Fruit fly (Drosophila melanogaster) whole organism, embryonic: ENCODE results near the gene CG7565.
A peak's percentile ranks its signal among the peaks of the same experiment; 100 is the strongest.

ENCODE experiments used
- Aef1 ChIP-seq: fragments of 200-800 bp; sonication (Bioruptor generic); IDR thresholded peaks from 3 replicates; pipeline ENCODE4 v1.3.6; 2022; ENCODE audit warnings: missing biosample characterization, missing genetic modification characterization
- C15 ChIP-seq: fragments of 200-800 bp; sonication (Bioruptor generic); IDR thresholded peaks from 3 replicates; pipeline ENCODE4 v1.3.6; 2022; ENCODE audit warnings: missing biosample characterization, missing genetic modification characterization
- CG10209 ChIP-seq: fragments of 200-800 bp; sonication (Bioruptor generic); optimal IDR thresholded peaks from 3 replicates; lab custom pipeline; 2017; ENCODE audit warnings: missing biosample characterization, mild to moderate bottlenecking, missing genetic modification characterization, missing genetic modification reagents
- CG10267 ChIP-seq: fragments of 200-800 bp; sonication (Bioruptor generic); optimal IDR thresholded peaks from 2 replicates; lab custom pipeline; 2018; ENCODE audit warnings: missing biosample characterization, mild to moderate bottlenecking, missing genetic modification characterization, moderate library complexity
- CG10543 ChIP-seq: fragments of 200-800 bp; sonication (Bioruptor generic); optimal IDR thresholded peaks from 3 replicates; lab custom pipeline; 2017; ENCODE audit warnings: missing biosample characterization, mild to moderate bottlenecking, missing genetic modification characterization, moderate library complexity
- CG11247 ChIP-seq: fragments of 200-800 bp; sonication (Bioruptor generic); IDR thresholded peaks from 2 replicates; pipeline ENCODE4 v1.3.6; 2022; ENCODE audit warnings: missing biosample characterization, missing genetic modification characterization
- CG12104 ChIP-seq: fragments of 200-800 bp; sonication (Bioruptor generic); optimal IDR thresholded peaks from 3 replicates; lab custom pipeline; 2016; ENCODE audit warnings: missing biosample characterization, missing genetic modification characterization
- CG12391 ChIP-seq: fragments of 200-800 bp; sonication (Bioruptor generic); optimal IDR thresholded peaks from 3 replicates; lab custom pipeline; 2018; ENCODE audit warnings: missing biosample characterization, mild to moderate bottlenecking, missing genetic modification characterization, moderate library complexity
- CG2129 ChIP-seq: fragments of 200-800 bp; sonication (Bioruptor generic); IDR thresholded peaks from 2 replicates; pipeline ENCODE4 v1.3.6; 2022; ENCODE audit warnings: missing biosample characterization, missing genetic modification characterization; ENCODE audit not compliant: partially characterized antibody
- CG31224 ChIP-seq: fragments of 200-800 bp; sonication (Bioruptor generic); IDR thresholded peaks from 2 replicates; pipeline ENCODE4 v1.3.6; 2022; ENCODE audit warnings: missing biosample characterization, missing genetic modification characterization
- CG3163 ChIP-seq: fragments of 200-800 bp; sonication (Bioruptor generic); optimal IDR thresholded peaks from 3 replicates; lab custom pipeline; 2016; ENCODE audit warnings: missing biosample characterization, missing genetic modification characterization
- CG3407 ChIP-seq: fragments of 200-800 bp; sonication (Bioruptor generic); optimal IDR thresholded peaks from 2 replicates; lab custom pipeline; 2018; ENCODE audit warnings: missing biosample characterization, mild to moderate bottlenecking, missing genetic modification characterization
- CG34224 ChIP-seq: fragments of 200-800 bp; sonication (Bioruptor generic); IDR thresholded peaks from 3 replicates; pipeline ENCODE4 v1.3.6; 2022; ENCODE audit warnings: missing biosample characterization, missing genetic modification characterization; ENCODE audit not compliant: partially characterized antibody
- CG34376 ChIP-seq: fragments of 200-800 bp; sonication (Bioruptor generic); optimal IDR thresholded peaks from 2 replicates; lab custom pipeline; 2018; ENCODE audit warnings: missing biosample characterization, mild to moderate bottlenecking, missing genetic modification characterization
- CG6272 ChIP-seq: fragments of 200-800 bp; sonication (Bioruptor generic); IDR thresholded peaks from 2 replicates; pipeline ENCODE4 v1.3.6; 2022; ENCODE audit warnings: missing biosample characterization, missing genetic modification characterization
- CG7928 ChIP-seq: fragments of 200-800 bp; sonication (Bioruptor generic); optimal IDR thresholded peaks from 2 replicates; lab custom pipeline; 2017; ENCODE audit warnings: missing biosample characterization, mild to moderate bottlenecking, missing genetic modification characterization
- CG8281 ChIP-seq: fragments of 200-800 bp; sonication (Bioruptor generic); optimal IDR thresholded peaks from 2 replicates; lab custom pipeline; 2018; ENCODE audit warnings: missing biosample characterization, mild to moderate bottlenecking, missing genetic modification characterization, moderate library complexity
- CG8765 ChIP-seq: fragments of 200-800 bp; sonication (Bioruptor generic); IDR thresholded peaks from 2 replicates; pipeline ENCODE4 v1.3.6; 2022; ENCODE audit warnings: missing biosample characterization, missing genetic modification characterization
- CG9437 ChIP-seq: fragments of 200-800 bp; sonication (Bioruptor generic); optimal IDR thresholded peaks from 2 replicates; lab custom pipeline; 2018; ENCODE audit warnings: missing biosample characterization, mild to moderate bottlenecking, missing genetic modification characterization
- CTCF ChIP-seq: fragments of 200-800 bp; sonication (Bioruptor generic); optimal IDR thresholded peaks from 2 replicates; lab custom pipeline; 2017; ENCODE audit warnings: missing biosample characterization, mild to moderate bottlenecking, missing genetic modification characterization, moderate library complexity
- CoRest ChIP-seq: fragments of 200-800 bp; sonication (Bioruptor generic); optimal IDR thresholded peaks from 3 replicates; lab custom pipeline; 2018; ENCODE audit warnings: missing biosample characterization, mild to moderate bottlenecking, missing genetic modification characterization, moderate library complexity
- Deaf1 ChIP-seq: fragments of 200-800 bp; optimal IDR thresholded peaks from 3 replicates; lab custom pipeline; 2019; ENCODE audit warnings: missing biosample characterization, mild to moderate bottlenecking, missing genetic modification characterization, moderate library complexity
- E2f2 ChIP-seq: fragments of 200-800 bp; sonication (Bioruptor generic); IDR thresholded peaks from 2 replicates; pipeline ENCODE4 v1.3.6; 2022; ENCODE audit warnings: missing biosample characterization, missing genetic modification characterization
- HLH54F ChIP-seq: fragments of 200-800 bp; sonication (Bioruptor generic); optimal IDR thresholded peaks from 3 replicates; lab custom pipeline; 2016; ENCODE audit warnings: missing biosample characterization, missing genetic modification characterization
- Hr51 ChIP-seq, 2 experiments: fragments of 200-800 bp; sonication (Bioruptor generic); optimal IDR thresholded peaks; 2 replicates in 1 of 2; 3 replicates in 1 of 2; lab custom pipeline; 2016 to 2018; ENCODE audit warnings: missing biosample characterization in 2 of 2, missing genetic modification characterization in 2 of 2, mild to moderate bottlenecking in 1 of 2, moderate library complexity in 1 of 2
- Jarid2 ChIP-seq: fragments of 200-800 bp; sonication (Bioruptor generic); optimal IDR thresholded peaks from 3 replicates; lab custom pipeline; 2017; ENCODE audit warnings: mild to moderate bottlenecking, missing biosample characterization, missing genetic modification reagents, missing genetic modification characterization
- MESR4 ChIP-seq: fragments of 200-800 bp; sonication (Bioruptor generic); optimal IDR thresholded peaks from 2 replicates; lab custom pipeline; 2018; ENCODE audit warnings: missing biosample characterization, mild to moderate bottlenecking, missing genetic modification characterization, moderate library complexity
- Oli ChIP-seq: fragments of 200-800 bp; sonication (Bioruptor generic); optimal IDR thresholded peaks from 2 replicates; lab custom pipeline; 2018; ENCODE audit warnings: missing biosample characterization, mild to moderate bottlenecking, missing genetic modification characterization, moderate library complexity
- Rfx ChIP-seq: fragments of 200-800 bp; sonication (Bioruptor generic); IDR thresholded peaks from 2 replicates; pipeline ENCODE4 v1.3.6; 2022; ENCODE audit warnings: missing biosample characterization, missing genetic modification characterization
- Rx ChIP-seq: fragments of 200-800 bp; sonication (Bioruptor generic); IDR thresholded peaks from 2 replicates; pipeline ENCODE4 v1.3.6; 2022; ENCODE audit warnings: missing biosample characterization, missing genetic modification characterization
- ara ChIP-seq: fragments of 200-800 bp; sonication (Bioruptor generic); IDR thresholded peaks from 2 replicates; pipeline ENCODE4 v1.3.6; 2022; ENCODE audit warnings: missing biosample characterization, missing genetic modification characterization
- bcd ChIP-seq: fragments of 200-800 bp; sonication (Bioruptor generic); optimal IDR thresholded peaks from 2 replicates; lab custom pipeline; 2017; ENCODE audit warnings: missing biosample characterization, mild to moderate bottlenecking, missing genetic modification characterization
- bigmax ChIP-seq: fragments of 200-800 bp; sonication (Bioruptor generic); optimal IDR thresholded peaks from 2 replicates; lab custom pipeline; 2018; ENCODE audit warnings: missing biosample characterization, mild to moderate bottlenecking, missing genetic modification characterization
- bowl ChIP-seq: fragments of 200-800 bp; sonication (Bioruptor generic); IDR thresholded peaks from 2 replicates; pipeline ENCODE4 v1.3.6; 2022; ENCODE audit warnings: missing biosample characterization, missing genetic modification characterization
- cg ChIP-seq: fragments of 200-800 bp; sonication (Bioruptor generic); optimal IDR thresholded peaks from 3 replicates; lab custom pipeline; 2019; ENCODE audit warnings: missing biosample characterization, mild to moderate bottlenecking, missing genetic modification characterization, moderate library complexity
- crp ChIP-seq, 2 experiments: fragments of 200-800 bp; sonication (Bioruptor generic); optimal IDR thresholded peaks; 2 replicates in 1 of 2; 3 replicates in 1 of 2; lab custom pipeline; 2017; ENCODE audit warnings: missing biosample characterization in 2 of 2, missing genetic modification characterization in 2 of 2, mild to moderate bottlenecking in 1 of 2, moderate library complexity in 1 of 2
- cwo ChIP-seq: fragments of 200-800 bp; sonication (Bioruptor generic); optimal IDR thresholded peaks from 3 replicates; lab custom pipeline; 2017; ENCODE audit warnings: missing biosample characterization, missing genetic modification characterization, mild to moderate bottlenecking, moderate library complexity, missing genetic modification reagents
- danr ChIP-seq: fragments of 200-800 bp; sonication (Bioruptor generic); IDR thresholded peaks from 2 replicates; pipeline ENCODE4 v1.3.6; 2022; ENCODE audit warnings: missing biosample characterization, missing genetic modification characterization
- exex ChIP-seq: fragments of 200-800 bp; sonication (Bioruptor generic); optimal IDR thresholded peaks from 4 replicates; lab custom pipeline; 2018; ENCODE audit warnings: missing biosample characterization, mild to moderate bottlenecking, missing genetic modification characterization, moderate library complexity
- gro ChIP-seq: fragments of 200-800 bp; sonication (Bioruptor generic); optimal IDR thresholded peaks from 2 replicates; lab custom pipeline; 2016; ENCODE audit warnings: missing biosample characterization, missing genetic modification characterization
- jigr1 ChIP-seq: fragments of 200-800 bp; sonication (Bioruptor generic); IDR thresholded peaks from 3 replicates; pipeline ENCODE4 v1.3.6; 2022; ENCODE audit warnings: missing biosample characterization, missing genetic modification characterization
- lbe ChIP-seq: fragments of 200-800 bp; sonication (Bioruptor generic); optimal IDR thresholded peaks from 2 replicates; lab custom pipeline; 2016; ENCODE audit warnings: missing biosample characterization, mild to moderate bottlenecking, missing genetic modification characterization
- pfk ChIP-seq: fragments of 200-800 bp; sonication (Bioruptor generic); optimal IDR thresholded peaks from 2 replicates; lab custom pipeline; 2018; ENCODE audit warnings: missing biosample characterization, mild to moderate bottlenecking, missing genetic modification characterization, moderate library complexity
- pho ChIP-seq: fragments of 200-800 bp; sonication (Bioruptor generic); optimal IDR thresholded peaks from 2 replicates; lab custom pipeline; 2016; ENCODE audit warnings: missing biosample characterization, missing genetic modification characterization
- phol ChIP-seq: fragments of 200-800 bp; sonication (Bioruptor generic); optimal IDR thresholded peaks from 3 replicates; lab custom pipeline; 2018; ENCODE audit warnings: missing biosample characterization, mild to moderate bottlenecking, missing genetic modification characterization, moderate library complexity
- pita ChIP-seq: fragments of 200-800 bp; sonication (Bioruptor generic); optimal IDR thresholded peaks from 2 replicates; lab custom pipeline; 2017; ENCODE audit warnings: missing biosample characterization, mild to moderate bottlenecking, missing genetic modification characterization
- ranshi ChIP-seq: fragments of 200-800 bp; sonication (Bioruptor generic); IDR thresholded peaks from 2 replicates; pipeline ENCODE4 v1.3.6; 2022; ENCODE audit warnings: missing biosample characterization, missing genetic modification characterization
- row ChIP-seq: fragments of 200-800 bp; sonication (Bioruptor generic); IDR thresholded peaks from 3 replicates; pipeline ENCODE4 v1.3.6; 2022; ENCODE audit warnings: missing biosample characterization, missing genetic modification characterization
- sisA ChIP-seq: fragments of 200-800 bp; sonication (Bioruptor generic); IDR thresholded peaks from 2 replicates; pipeline ENCODE4 v1.3.6; 2022; ENCODE audit warnings: missing biosample characterization, missing genetic modification characterization
- tio ChIP-seq: fragments of 200-800 bp; sonication (Bioruptor generic); optimal IDR thresholded peaks from 2 replicates; lab custom pipeline; 2017; ENCODE audit warnings: missing biosample characterization, missing genetic modification characterization, inconsistent platforms

Gene CG7565

DNA sequence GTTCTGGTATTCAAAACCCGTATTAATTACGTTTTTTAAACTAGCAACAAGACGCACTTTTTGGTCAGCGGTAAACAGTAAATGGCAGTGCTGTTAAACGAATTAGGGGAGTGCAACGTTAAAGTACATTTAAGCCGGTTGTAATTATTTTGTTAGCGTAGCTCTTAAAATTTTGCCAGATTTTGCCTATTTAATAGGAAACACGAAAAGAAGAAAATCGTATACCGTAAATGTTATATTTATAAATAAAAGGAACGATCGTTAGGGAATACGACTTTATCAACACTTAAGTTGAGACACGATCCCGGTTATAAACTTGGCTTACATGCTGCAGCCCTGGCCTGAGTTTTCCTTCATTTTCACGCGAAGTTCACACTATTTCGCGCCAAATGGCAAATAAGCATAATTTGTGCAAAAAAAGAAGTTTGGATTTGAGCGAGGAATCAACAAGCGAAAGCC lies 45.9 kb upstream of the CG7565 start, which contains the start of the genes Setx and mus301 (continued):
- TF ChIP-seq CG10209 (GFP tag; lab: Kevin White, UChicago) (peak; percentile 79), bowl (no peak), MESR4 (GFP tag; lab: Kevin White, UChicago) (no peak), cg (GFP tag; lab: Kevin White, UChicago) (no peak), CoRest (tag; lab: Kevin White, UChicago) (peak; percentile 89), Oli (tag; lab: Kevin White, UChicago) (peak; percentile 55), HLH54F (peak; percentile 88), bcd (GFP tag; lab: Kevin White, UChicago) (peak; percentile 81), E2f2 (peak; percentile 91), Rx (GFP tag; lab: Robert Waterston, UW) (peak; percentile 12; the same call in 1 of the 2 replicates), ara (GFP tag; lab: Robert Waterston, UW) (peak; percentile 59; the same call in 1 of the 2 replicates), CG2129 (GFP tag; lab: Robert Waterston, UW) (no peak), CTCF (GFP tag; lab: Kevin White, UChicago) (peak; percentile 58), jigr1 (GFP tag; lab: Robert Waterston, UW) (no peak), exex (no peak), danr (GFP tag; lab: Robert Waterston, UW) (peak; percentile 54; the same call in 1 of the 2 replicates), CG12391 (tag; lab: Kevin White, UChicago) (peak; percentile 82), Deaf1 (tag; lab: Kevin White, UChicago) (no peak), CG9437 (peak; percentile 87), Jarid2 (GFP tag; lab: Kevin White, UChicago) (no peak), CG11247 (peak; percentile 67), CG10267 (peak; percentile 98), pho (GFP tag; lab: Kevin White, UChicago) (peak; percentile 88), ranshi (GFP tag; lab: Robert Waterston, UW) (peak; percentile 68; the same call in 1 of the 2 replicates), C15 (GFP tag; lab: Robert Waterston, UW) (0 out of 3 replicates have a peak, but pooled peaks have one; percentile 28), CG7928 (GFP tag; lab: Kevin White, UChicago) (peak; percentile 94), CG34224 (GFP tag; lab: Robert Waterston, UW) (no peak), CG3163 (GFP tag; lab: Kevin White, UChicago) (peak; percentile 51), CG31224 (GFP tag; lab: Robert Waterston, UW) (peak; percentile 52; the same call in 1 of the 2 replicates), gro (GFP tag; lab: Kevin White, UChicago) (peak; percentile 84), tio (GFP tag; lab: Kevin White, UChicago) (peak; percentile 78), phol (tag; lab: Kevin White, UChicago) (peak; percentile 88), CG8765 (GFP tag; lab: Robert Waterston, UW) (peak; percentile 45; the same call in 1 of the 2 replicates), bigmax (no peak), CG12104 (GFP tag; lab: Kevin White, UChicago) (peak; percentile 66), CG6272 (GFP tag; lab: Robert Waterston, UW) (peak; percentile 73), row (GFP tag; lab: Robert Waterston, UW) (peak; percentile 68), cwo (GFP tag; lab: Kevin White, UChicago) (peak; percentile 46), Rfx (peak; percentile 89), CG3407 (GFP tag; lab: Kevin White, UChicago) (peak; percentile 59), CG8281 (no peak), CG34376 (GFP tag; lab: Kevin White, UChicago) (peak; percentile 41), pita (peak; percentile 84), CG10543 (GFP tag; lab: Kevin White, UChicago) (peak; percentile 75), lbe (GFP tag; lab: Kevin White, UChicago) (peak; percentile 84), crp (GFP tag; optimal IDR thresholded peaks at IDR 0.05; lab: Kevin White, UChicago) (peak in 1 of 2 experiments; percentile 52), pfk (no peak), Hr51 (GFP tag; optimal IDR thresholded peaks at IDR 0.05; lab: Kevin White, UChicago) (peak in 1 of 2 experiments; percentile 87), Aef1 (peak; percentile 75), sisA (GFP tag; lab: Robert Waterston, UW) (peak; percentile 78)
